Fruit fly (Drosophila melanogaster) whole organism, pupa: ENCODE measurements around the gene CG7011.

Source experiments
- CG12605 ChIP-seq: fragments of 200-800 bp; sonication (Bioruptor generic); IDR thresholded peaks from 2 replicates; pipeline ENCODE4 v1.3.6; 2022; ENCODE audit warnings: missing biosample characterization, missing genetic modification characterization
- CG8301 ChIP-seq: fragments of 200-800 bp; sonication (Bioruptor generic); optimal IDR thresholded peaks from 2 replicates; lab custom pipeline; 2018; ENCODE audit warnings: missing biosample characterization, mild to moderate bottlenecking, missing genetic modification characterization
- CG9948 ChIP-seq: fragments of 200-800 bp; sonication (Bioruptor generic); optimal IDR thresholded peaks from 2 replicates; lab custom pipeline; 2018; ENCODE audit warnings: missing biosample characterization, mild to moderate bottlenecking, missing genetic modification characterization, moderate library complexity
- D1 ChIP-seq: fragments of 200-800 bp; sonication (Bioruptor generic); optimal IDR thresholded peaks from 2 replicates; lab custom pipeline; 2018; ENCODE audit warnings: missing biosample characterization, mild to moderate bottlenecking, missing genetic modification characterization, moderate library complexity
- EcR ChIP-seq: fragments of 200-800 bp; sonication (Bioruptor generic); optimal IDR thresholded peaks from 3 replicates; lab custom pipeline; 2019; ENCODE audit warnings: missing biosample characterization, missing genetic modification characterization, mild to moderate bottlenecking, moderate library complexity, missing genetic modification reagents
- Ets98B ChIP-seq: fragments of 200-800 bp; sonication (Bioruptor generic); IDR thresholded peaks from 2 replicates; pipeline ENCODE4 v1.3.6; 2022; ENCODE audit warnings: missing biosample characterization, missing genetic modification characterization
- fd96Ca ChIP-seq: fragments of 200-800 bp; sonication (Bioruptor generic); IDR thresholded peaks from 3 replicates; pipeline ENCODE4 v1.3.6; 2022; ENCODE audit warnings: missing biosample characterization, missing genetic modification characterization

dm6 chr3L:15143108-15143507, 20.3 kb downstream of the CG7011 start:
- no peak for TF ChIP-seq CG8301 (tag; lab: Kevin White, UChicago)
- no peak for TF ChIP-seq CG12605 (GFP tag; lab: Robert Waterston, UW)
- no peak for TF ChIP-seq EcR (GFP tag; lab: Kevin White, UChicago)
- TF ChIP-seq CG9948 (tag; lab: Kevin White, UChicago) = no peak
- no peak for TF ChIP-seq fd96Ca
- TF ChIP-seq Ets98B (GFP tag; lab: Robert Waterston, UW) = no peak
- no peak for TF ChIP-seq D1 (tag; lab: Kevin White, UChicago)
